Worm (Caenorhabditis elegans) whole organism, late embryonic: ENCODE data around the gene irld-42.

Experiments
- C08G9.2 ChIP-seq: sonication (generic microtip); optimal IDR thresholded peaks from 2 replicates; lab custom pipeline; 2016; ENCODE audit warnings: mild to moderate bottlenecking, missing genetic modification characterization, moderate library complexity, missing compliant biosample characterization
- C38D4.7 ChIP-seq: fragments of 200-800 bp; sonication (Bioruptor generic); optimal IDR thresholded peaks from 2 replicates; lab custom pipeline; 2018; ENCODE audit warnings: mild to moderate bottlenecking, missing genetic modification characterization, moderate library complexity, missing compliant biosample characterization
- T23F11.4 ChIP-seq: fragments of 200-800 bp; sonication (Bioruptor generic); optimal IDR thresholded peaks from 2 replicates; lab custom pipeline; 2018; ENCODE audit warnings: mild to moderate bottlenecking, missing genetic modification characterization, missing compliant biosample characterization
- Y22D7AL.16 ChIP-seq: sonication (generic microtip); optimal IDR thresholded peaks from 2 replicates; lab custom pipeline; 2016; ENCODE audit warnings: missing genetic modification characterization, missing compliant biosample characterization
- ahr-1 ChIP-seq: sonication (generic microtip); optimal IDR thresholded peaks from 2 replicates; lab custom pipeline; 2016; ENCODE audit warnings: missing genetic modification characterization, missing compliant biosample characterization
- ceh-14 ChIP-seq: sonication (generic microtip); optimal IDR thresholded peaks from 2 replicates; lab custom pipeline; 2016; ENCODE audit warnings: missing genotype, missing genetic modification characterization, missing compliant biosample characterization
- ceh-22 ChIP-seq: sonication (generic microtip); optimal IDR thresholded peaks from 2 replicates; lab custom pipeline; 2017; ENCODE audit warnings: missing biosample characterization, missing genetic modification characterization
- ceh-24 ChIP-seq: sonication (generic microtip); optimal IDR thresholded peaks from 2 replicates; lab custom pipeline; 2016; ENCODE audit warnings: mild to moderate bottlenecking, missing genetic modification characterization, missing compliant biosample characterization
- ceh-30 ChIP-seq: fragments of 150-350 bp; optimal IDR thresholded peaks from 2 replicates; lab custom pipeline; 2014; ENCODE audit warnings: missing biosample characterization, missing genetic modification characterization
- ceh-31 ChIP-seq: sonication (generic microtip); optimal IDR thresholded peaks from 2 replicates; lab custom pipeline; 2016; ENCODE audit warnings: missing genetic modification characterization, missing compliant biosample characterization
- ceh-34 ChIP-seq: sonication (generic microtip); optimal IDR thresholded peaks from 2 replicates; lab custom pipeline; 2016; ENCODE audit warnings: mild to moderate bottlenecking, missing genetic modification characterization, missing compliant biosample characterization
- ceh-9 ChIP-seq: sonication (generic microtip); optimal IDR thresholded peaks from 2 replicates; lab custom pipeline; 2016; ENCODE audit warnings: mild to moderate bottlenecking, missing genetic modification characterization, inconsistent platforms, missing compliant biosample characterization
- dmd-4 ChIP-seq: sonication (generic microtip); optimal IDR thresholded peaks from 2 replicates; lab custom pipeline; 2016; ENCODE audit warnings: borderline replicate concordance, missing genetic modification characterization, missing compliant biosample characterization
- elt-2 ChIP-seq: sonication (generic microtip); optimal IDR thresholded peaks from 2 replicates; lab custom pipeline; 2016; ENCODE audit warnings: missing genetic modification reagents, missing genetic modification characterization, missing compliant biosample characterization
- fax-1 ChIP-seq: sonication (generic microtip); optimal IDR thresholded peaks from 2 replicates; lab custom pipeline; 2016; ENCODE audit warnings: missing genotype, missing genetic modification characterization, missing compliant biosample characterization
- fkh-6 ChIP-seq: sonication (generic microtip); optimal IDR thresholded peaks from 2 replicates; lab custom pipeline; 2016; ENCODE audit warnings: missing genetic modification characterization, missing compliant biosample characterization
- gmeb-2 ChIP-seq: sonication (generic microtip); optimal IDR thresholded peaks from 2 replicates; lab custom pipeline; 2016; ENCODE audit warnings: missing genetic modification characterization, inconsistent platforms, missing compliant biosample characterization
- hlh-13 ChIP-seq: fragments of 200-800 bp; sonication (Bioruptor generic); optimal IDR thresholded peaks from 2 replicates; lab custom pipeline; 2018; ENCODE audit warnings: mild to moderate bottlenecking, missing genetic modification characterization, missing compliant biosample characterization
- hlh-30 ChIP-seq: sonication (generic microtip); optimal IDR thresholded peaks from 2 replicates; lab custom pipeline; 2017; ENCODE audit warnings: antibody characterized with exemption, missing genetic modification characterization, missing compliant biosample characterization; ENCODE audit not compliant: insufficient read depth
- lim-6 ChIP-seq: sonication (generic microtip); optimal IDR thresholded peaks from 2 replicates; lab custom pipeline; 2016; ENCODE audit warnings: missing genetic modification characterization, missing compliant biosample characterization
- lin-11 ChIP-seq: fragments of 200-800 bp; sonication (Bioruptor generic); optimal IDR thresholded peaks from 2 replicates; lab custom pipeline; 2018; ENCODE audit warnings: mild to moderate bottlenecking, missing genetic modification characterization, missing compliant biosample characterization
- madf-2 ChIP-seq: sonication (generic microtip); optimal IDR thresholded peaks from 2 replicates; lab custom pipeline; 2017; ENCODE audit warnings: missing genetic modification characterization, missing compliant biosample characterization
- odd-2 ChIP-seq: sonication (generic microtip); optimal IDR thresholded peaks from 2 replicates; lab custom pipeline; 2017; ENCODE audit warnings: antibody characterized with exemption, mild to moderate bottlenecking, missing genetic modification characterization, missing compliant biosample characterization
- pat-9 ChIP-seq: fragments of 200-800 bp; sonication (Bioruptor generic); optimal IDR thresholded peaks from 2 replicates; lab custom pipeline; 2018; ENCODE audit warnings: mild to moderate bottlenecking, missing genetic modification characterization, moderate library complexity, missing compliant biosample characterization
- pha-2 ChIP-seq: sonication (generic microtip); optimal IDR thresholded peaks from 2 replicates; lab custom pipeline; 2017; ENCODE audit warnings: mild to moderate bottlenecking, missing genetic modification characterization, missing compliant biosample characterization
- pros-1 ChIP-seq: fragments of 150-350 bp; optimal IDR thresholded peaks from 2 replicates; lab custom pipeline; 2014; ENCODE audit warnings: missing biosample characterization, missing genetic modification reagents, missing genetic modification characterization
- ref-2 ChIP-seq: sonication (generic microtip); optimal IDR thresholded peaks from 2 replicates; lab custom pipeline; 2016; ENCODE audit warnings: missing genetic modification characterization, missing compliant biosample characterization
- rnt-1 ChIP-seq: sonication (generic microtip); optimal IDR thresholded peaks from 2 replicates; lab custom pipeline; 2016; ENCODE audit warnings: missing genetic modification characterization, missing compliant biosample characterization
- sox-2 ChIP-seq: fragments of 200-800 bp; sonication (Bioruptor generic); IDR thresholded peaks from 2 replicates; pipeline ENCODE4 v1.3.6; 2022; ENCODE audit warnings: missing genetic modification reagents, missing genetic modification characterization, missing compliant biosample characterization
- tbx-2 ChIP-seq: sonication (generic microtip); optimal IDR thresholded peaks from 2 replicates; lab custom pipeline; 2016; ENCODE audit warnings: missing genetic modification characterization, missing compliant biosample characterization
- ttx-3 ChIP-seq: sonication (generic microtip); optimal IDR thresholded peaks from 2 replicates; lab custom pipeline; 2016; ENCODE audit warnings: missing genetic modification reagents, missing genetic modification characterization, missing compliant biosample characterization
- unc-42 ChIP-seq: sonication (generic microtip); optimal IDR thresholded peaks from 2 replicates; lab custom pipeline; 2016; ENCODE audit warnings: missing genotype, missing genetic modification characterization, missing compliant biosample characterization
- unc-55 ChIP-seq: sonication (generic microtip); optimal IDR thresholded peaks from 2 replicates; lab custom pipeline; 2017; ENCODE audit warnings: missing biosample characterization, missing genetic modification reagents, missing genetic modification characterization

irld-42 gene

DNA sequence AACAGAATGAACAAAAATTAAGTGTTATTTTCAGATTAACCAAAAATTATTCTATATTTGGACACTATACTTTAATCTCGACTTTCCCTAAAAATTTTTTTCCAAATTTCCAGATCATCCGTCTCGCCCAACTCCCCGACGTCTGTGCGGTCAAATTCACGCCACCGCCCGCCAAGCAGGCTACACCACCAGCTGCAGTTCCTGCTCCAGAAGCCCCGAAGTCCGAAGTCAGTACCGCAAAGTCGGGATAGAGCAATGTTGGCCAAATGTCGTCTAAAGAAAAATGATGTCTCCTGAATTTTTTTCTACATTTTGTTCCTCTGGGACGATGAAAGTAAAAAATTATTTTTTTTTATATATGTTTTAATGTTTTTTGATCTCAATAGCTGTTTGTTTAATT is 25.5 kb upstream of the irld-42 start:
- no peak for TF ChIP-seq gmeb-2 (tag; lab: Kevin White, UChicago)
- no peak for TF ChIP-seq fkh-6 (tag; lab: Kevin White, UChicago)
- no peak for TF ChIP-seq ceh-22 (tag; lab: Kevin White, UChicago)
- no peak for TF ChIP-seq C38D4.7 (GFP tag; lab: Kevin White, UChicago)
- TF ChIP-seq C08G9.2 (tag; lab: Kevin White, UChicago): no peak
- TF ChIP-seq ahr-1: no peak
- TF ChIP-seq ttx-3: no peak
- no peak for TF ChIP-seq madf-2
- TF ChIP-seq unc-55 (GFP tag; lab: Kevin White, UChicago): no peak
- TF ChIP-seq sox-2 (GFP tag; lab: Robert Waterston, UW): no peak
- TF ChIP-seq lim-6 (tag; lab: Kevin White, UChicago): no peak
- TF ChIP-seq Y22D7AL.16 (tag; lab: Kevin White, UChicago): no peak
- TF ChIP-seq dmd-4: no peak
- TF ChIP-seq fax-1 (tag; lab: Kevin White, UChicago): no peak
- TF ChIP-seq ceh-30: no peak

DNA sequence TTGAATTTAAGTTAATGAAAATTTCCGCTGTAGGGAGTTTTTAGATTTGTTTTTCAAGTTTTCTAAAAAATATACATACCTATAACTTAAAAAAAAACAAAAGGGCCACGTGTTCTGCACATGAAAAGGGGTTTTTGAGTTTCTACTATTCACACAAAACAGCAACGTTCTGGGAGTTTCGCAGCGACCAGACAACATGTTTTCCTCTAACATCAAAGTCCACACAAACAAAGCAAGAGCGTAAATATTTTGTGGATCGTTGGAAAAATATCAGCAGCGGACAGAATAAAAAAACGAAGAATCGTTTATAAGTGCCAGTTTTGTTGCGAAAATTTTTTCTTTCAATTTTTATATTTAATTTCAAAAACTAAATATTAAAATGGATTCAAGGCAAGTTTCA is 24.4 kb upstream of the irld-42 start, which contains the start of gene alh-2:
Gene alh-2 (plus strand): TSS at position 284 of the 400 bp plus-strand sequence.
- TF ChIP-seq lin-11 (tag; lab: Kevin White, UChicago): no peak

DNA sequence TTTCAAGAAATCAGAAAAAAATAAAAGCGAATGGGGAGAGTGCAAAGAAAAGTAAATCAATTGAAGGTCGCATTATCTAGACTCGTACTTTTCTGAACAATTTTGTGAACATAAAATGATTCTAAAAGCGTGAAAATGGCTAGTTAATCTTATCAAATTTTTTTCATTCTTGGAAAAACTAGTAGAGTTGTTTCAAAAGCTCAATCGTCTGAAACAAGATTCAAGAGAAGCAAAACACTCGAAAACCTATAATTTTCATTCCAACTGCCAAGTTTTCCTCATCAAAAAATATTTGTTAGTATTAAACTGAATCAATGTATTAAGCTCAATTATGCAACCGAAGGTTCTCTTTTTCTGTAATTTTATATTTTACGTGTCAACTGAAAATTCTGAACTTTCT is 20.3 kb upstream of the irld-42 start, which contains the start of gene irld-45:
Gene irld-45 (plus strand): TSS at position 301 of the 400 bp plus-strand sequence.
- TF ChIP-seq C08G9.2 (tag; lab: Kevin White, UChicago): no peak
- TF ChIP-seq rnt-1 (tag; lab: Kevin White, UChicago): no peak
- TF ChIP-seq elt-2 (tag; lab: Kevin White, UChicago): no peak
- no peak for TF ChIP-seq ceh-9 (tag; lab: Kevin White, UChicago)
- TF ChIP-seq pat-9 (tag; lab: Kevin White, UChicago): no peak
- TF ChIP-seq ceh-34 (tag; lab: Kevin White, UChicago): no peak
- TF ChIP-seq ceh-24 (tag; lab: Kevin White, UChicago): no peak
- no peak for TF ChIP-seq pros-1 (tag; lab: Kevin White, UChicago)
- no peak for TF ChIP-seq hlh-30 (tag; lab: Kevin White, UChicago)
- TF ChIP-seq hlh-13 (GFP tag; lab: Kevin White, UChicago): no peak
- no peak for TF ChIP-seq pha-2 (tag; lab: Kevin White, UChicago)
- TF ChIP-seq T23F11.4: no peak

DNA sequence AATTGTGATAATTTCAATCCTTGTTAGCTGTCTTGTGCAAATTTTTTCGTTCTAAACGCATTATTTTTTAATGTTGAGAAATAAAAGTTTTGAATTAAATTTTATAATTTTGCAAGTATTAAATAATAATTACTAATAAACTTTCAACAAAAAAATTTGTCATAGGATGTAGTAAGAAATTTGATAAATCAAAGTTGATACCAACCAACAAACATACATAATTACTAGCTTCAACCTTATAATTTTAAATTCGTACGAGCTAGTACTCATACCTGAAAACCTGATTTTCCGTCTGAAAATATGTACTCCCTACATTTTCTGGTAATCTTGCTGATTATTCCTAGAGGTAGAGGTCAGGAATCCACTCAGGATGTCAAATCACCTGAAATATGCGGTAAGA is 17.3 kb upstream of the irld-42 start, which contains the start of gene irld-44:
Gene irld-44 (plus strand): TSS at position 301 of the 400 bp plus-strand sequence.
- TF ChIP-seq ref-2 (tag; lab: Kevin White, UChicago) (no peak), C08G9.2 (tag; lab: Kevin White, UChicago) (no peak), odd-2 (tag; lab: Kevin White, UChicago) (no peak), ceh-34 (tag; lab: Kevin White, UChicago) (no peak), ceh-9 (tag; lab: Kevin White, UChicago) (no peak), ceh-14 (tag; lab: Kevin White, UChicago) (no peak), unc-55 (GFP tag; lab: Kevin White, UChicago) (no peak), pros-1 (tag; lab: Kevin White, UChicago) (no peak), ceh-31 (tag; lab: Kevin White, UChicago) (no peak), fax-1 (tag; lab: Kevin White, UChicago) (no peak)

DNA sequence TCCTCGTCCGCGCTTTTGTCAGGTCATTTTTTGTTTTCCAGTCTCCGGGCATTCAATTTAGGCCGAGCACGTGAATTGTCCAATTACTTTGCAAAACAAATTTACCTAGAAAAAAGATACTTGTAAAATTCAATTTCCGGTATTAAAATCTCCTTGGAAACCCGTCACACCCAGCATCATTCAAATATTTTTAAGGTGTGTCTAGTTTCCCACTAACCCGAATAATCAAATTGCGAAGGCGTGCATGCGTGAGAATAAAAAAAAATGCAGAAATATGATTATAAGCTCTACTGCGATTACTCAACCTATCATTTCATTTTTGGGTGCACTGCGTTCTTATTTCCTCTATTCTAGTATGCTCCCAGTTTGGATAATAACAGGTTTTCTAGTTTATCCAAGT is 13.5 kb upstream of the irld-42 start, which contains the start of gene irld-11:
Gene irld-11 (plus strand): TSS at position 301 of the 400 bp plus-strand sequence.
- TF ChIP-seq tbx-2 (tag; lab: Kevin White, UChicago): no peak
- peak; percentile 17 for TF ChIP-seq unc-42 (tag; lab: Kevin White, UChicago)
